Fruit fly (Drosophila melanogaster): ENCODE measurements around the gene Mettl2.
A peak's percentile ranks its signal among the peaks of the same experiment; 100 is the strongest.

Gene Mettl2

dm6 chr3L:1615701-1616100 lies 23.3 kb downstream of the Mettl2 start, which contains the start of gene CG12105:
Gene CG12105 (minus strand): TSS chr3L:1615801.
- TF ChIP-seq tj (GFP tag; optimal IDR thresholded peaks at IDR 0.05) (no peak), CG33017 (tag; optimal IDR thresholded peaks at IDR 0.05) (no peak), Hr96 (GFP tag; optimal IDR thresholded peaks at IDR 0.05) (no peak), CG12768 (GFP tag; optimal IDR thresholded peaks at IDR 0.05) (no peak), Crg-1 (GFP tag; optimal IDR thresholded peaks at IDR 0.05) (no peak), CG14711 (tag; optimal IDR thresholded peaks at IDR 0.05) (no peak), cic (GFP tag; optimal IDR thresholded peaks at IDR 0.05) (no peak)

dm6 chr3L:1614465-1615084 lies 24.5 kb downstream of the Mettl2 start:
- TF ChIP-seq tj (GFP tag; optimal IDR thresholded peaks at IDR 0.05) (no peak), kay (GFP tag; ENCODE audit: borderline replicate concordance) (no peak), pad (GFP tag; optimal IDR thresholded peaks at IDR 0.05) (no peak), CG11617 (GFP tag; optimal IDR thresholded peaks at IDR 0.05) (no peak), Mnt (GFP tag; optimal IDR thresholded peaks at IDR 0.05) (no peak), CG1620 (GFP tag; optimal IDR thresholded peaks at IDR 0.05) (no peak)

dm6 chr3L:1609611-1610010 lies 29.4 kb downstream of the Mettl2 start:
- TF ChIP-seq Clk (GFP tag; optimal IDR thresholded peaks at IDR 0.05) (no peak), CG33017 (tag; optimal IDR thresholded peaks at IDR 0.05) (no peak)

- no peak for TF ChIP-seq CG7101 (tag; optimal IDR thresholded peaks at IDR 0.05)
- no peak for TF ChIP-seq kay (GFP tag; ENCODE audit: borderline replicate concordance)
- no peak for TF ChIP-seq Hr96 (GFP tag; optimal IDR thresholded peaks at IDR 0.05)
Observed at dm6 chr3L:1602833-1603128, 36.3 kb downstream of the Mettl2 start, which contains the start of the genes CG18170 and CG33791. Gene CG18170 (plus strand): TSS chr3L:1602954. Gene CG33791 (plus strand): TSS chr3L:1602954.

dm6 chr3L:1602064-1602832 lies 36.8 kb downstream of the Mettl2 start, which contains the start of gene CG12104:
Gene CG12104 (minus strand): TSS chr3L:1602674.
- TF ChIP-seq kay (GFP tag; ENCODE audit: borderline replicate concordance) = no peak
- TF ChIP-seq pad (GFP tag; optimal IDR thresholded peaks at IDR 0.05) = peak; percentile 19
- peak; percentile 80 for TF ChIP-seq tj (GFP tag; optimal IDR thresholded peaks at IDR 0.05)
- no peak for TF ChIP-seq CG11617 (GFP tag; optimal IDR thresholded peaks at IDR 0.05)
- TF ChIP-seq CG33017 (tag; optimal IDR thresholded peaks at IDR 0.05) = no peak
- no peak for TF ChIP-seq Clk (GFP tag; optimal IDR thresholded peaks at IDR 0.05)
- peak; percentile 20 for TF ChIP-seq CG12768 (GFP tag; optimal IDR thresholded peaks at IDR 0.05)
- TF ChIP-seq cic (GFP tag; optimal IDR thresholded peaks at IDR 0.05) = peak; percentile 86
- TF ChIP-seq CG7101 (tag; optimal IDR thresholded peaks at IDR 0.05) = peak; percentile 10
- peak; percentile 51 for TF ChIP-seq bab1 (GFP tag; optimal IDR thresholded peaks at IDR 0.05)
- TF ChIP-seq Mnt (GFP tag; optimal IDR thresholded peaks at IDR 0.05) = peak; percentile 45
- peak; percentile 22 for TF ChIP-seq ovo (GFP tag; optimal IDR thresholded peaks at IDR 0.05)
- no peak for TF ChIP-seq CG5204 (GFP tag; optimal IDR thresholded peaks at IDR 0.05)
- TF ChIP-seq CG7045 (GFP tag; optimal IDR thresholded peaks at IDR 0.05) = no peak
- no peak for TF ChIP-seq cnc (optimal IDR thresholded peaks at IDR 0.05)

dm6 chr3L:1592822-1593452 lies 46.1 kb downstream of the Mettl2 start:
- TF ChIP-seq Hr96 (GFP tag; optimal IDR thresholded peaks at IDR 0.05) (no peak), pad (GFP tag; optimal IDR thresholded peaks at IDR 0.05) (peak; percentile 58), tj (GFP tag; optimal IDR thresholded peaks at IDR 0.05) (peak; percentile 95)

dm6 chr3L:1591692-1592371 lies 47.2 kb downstream of the Mettl2 start:
- TF ChIP-seq Mnt (GFP tag; optimal IDR thresholded peaks at IDR 0.05) (peak; percentile 71), toe (GFP tag; optimal IDR thresholded peaks at IDR 0.05) (peak; percentile 84), tj (GFP tag; optimal IDR thresholded peaks at IDR 0.05) (peak; percentile 80), Crg-1 (GFP tag; optimal IDR thresholded peaks at IDR 0.05) (peak; percentile 97), Hr96 (GFP tag; optimal IDR thresholded peaks at IDR 0.05) (peak; percentile 78), CG7101 (tag; optimal IDR thresholded peaks at IDR 0.05) (peak; percentile 92), Clk (GFP tag; optimal IDR thresholded peaks at IDR 0.05) (peak; percentile 86), ovo (GFP tag; optimal IDR thresholded peaks at IDR 0.05) (peak; percentile 97), CG33017 (tag; optimal IDR thresholded peaks at IDR 0.05) (peak; percentile 85), CG1620 (GFP tag; optimal IDR thresholded peaks at IDR 0.05) (peak; percentile 92), CG12768 (GFP tag; optimal IDR thresholded peaks at IDR 0.05) (peak; percentile 95), cic (GFP tag; optimal IDR thresholded peaks at IDR 0.05) (peak; percentile 96), cnc (optimal IDR thresholded peaks at IDR 0.05) (no peak), bab1 (GFP tag; optimal IDR thresholded peaks at IDR 0.05) (peak; percentile 3), CG5204 (GFP tag; optimal IDR thresholded peaks at IDR 0.05) (peak; percentile 79), CG14711 (tag; optimal IDR thresholded peaks at IDR 0.05) (peak; percentile 82), kay (GFP tag; ENCODE audit: borderline replicate concordance) (no peak), CG7045 (GFP tag; optimal IDR thresholded peaks at IDR 0.05) (peak; percentile 96), pad (GFP tag; optimal IDR thresholded peaks at IDR 0.05) (peak; percentile 74), CG11617 (GFP tag; optimal IDR thresholded peaks at IDR 0.05) (peak; percentile 83)

Measured in whole organism, adult.